Worm (Caenorhabditis elegans) whole organism, L4/young adult: Measurements from ENCODE around the gene W02D7.8.

Source experiments
- W03F9.2 ChIP-seq: fragments of 150-350 bp; optimal IDR thresholded peaks from 2 replicates; lab custom pipeline; 2014; ENCODE audit warnings: missing biosample characterization, missing genetic modification characterization
- dao-5 ChIP-seq: sonication (generic microtip); optimal IDR thresholded peaks from 2 replicates; lab custom pipeline; 2016; ENCODE audit warnings: missing genotype, missing genetic modification characterization, moderate library complexity, missing compliant biosample characterization
- him-1 ChIP-seq: sonication (generic microtip); optimal IDR thresholded peaks from 2 replicates; lab custom pipeline; 2016; ENCODE audit warnings: missing genotype, missing genetic modification reagents, missing genetic modification characterization, missing compliant biosample characterization

The W02D7.8 gene

ce11 chrV:8285455-8285854, 20.8 kb downstream of the W02D7.8 start:
- TF ChIP-seq W03F9.2 = no peak

ce11 chrV:8284800-8285199, 21.5 kb downstream of the W02D7.8 start, which contains the start of gene slc-17.5:
Gene slc-17.5, minus strand, starts transcription at chrV:8284900.
- TF ChIP-seq dao-5 (tag; lab: Kevin White, UChicago) = no peak
- no peak for TF ChIP-seq W03F9.2
- no peak for TF ChIP-seq him-1 (tag; lab: Kevin White, UChicago)

ce11 chrV:8282933-8283332, 23.3 kb downstream of the W02D7.8 start:
- no peak for TF ChIP-seq dao-5 (tag; lab: Kevin White, UChicago)
- no peak for TF ChIP-seq W03F9.2
- TF ChIP-seq him-1 (tag; lab: Kevin White, UChicago) = no peak

- TF ChIP-seq him-1 (tag; lab: Kevin White, UChicago) = no peak
- TF ChIP-seq dao-5 (tag; lab: Kevin White, UChicago) = no peak
- no peak for TF ChIP-seq W03F9.2
Observed at ce11 chrV:8281646-8282045, 24.6 kb downstream of the W02D7.8 start.

ce11 chrV:8280770-8281169, 25.5 kb downstream of the W02D7.8 start, which contains the start of gene str-135:
Gene str-135, minus strand, starts transcription at chrV:8280870.
- no peak for TF ChIP-seq him-1 (tag; lab: Kevin White, UChicago)
- no peak for TF ChIP-seq dao-5 (tag; lab: Kevin White, UChicago)
- TF ChIP-seq W03F9.2 = no peak

ce11 chrV:8278830-8279229, 27.4 kb downstream of the W02D7.8 start, which contains the start of gene str-136:
Gene str-136, minus strand, starts transcription at chrV:8278930.
- TF ChIP-seq W03F9.2 (no peak), him-1 (tag; lab: Kevin White, UChicago) (no peak), dao-5 (tag; lab: Kevin White, UChicago) (no peak)

- TF ChIP-seq W03F9.2 (no peak), him-1 (tag; lab: Kevin White, UChicago) (no peak), dao-5 (tag; lab: Kevin White, UChicago) (no peak)
Observed at ce11 chrV:8271995-8272394, 34.3 kb downstream of the W02D7.8 start, which contains the start of gene asp-5. Gene asp-5, plus strand, starts transcription at chrV:8272385.

ce11 chrV:8271395-8271794, 34.9 kb downstream of the W02D7.8 start:
- TF ChIP-seq W03F9.2 (no peak), him-1 (tag; lab: Kevin White, UChicago) (no peak), dao-5 (tag; lab: Kevin White, UChicago) (no peak)

- TF ChIP-seq dao-5 (tag; lab: Kevin White, UChicago) = no peak
- no peak for TF ChIP-seq him-1 (tag; lab: Kevin White, UChicago)
Observed at ce11 chrV:8269878-8270277, 36.4 kb downstream of the W02D7.8 start.

ce11 chrV:8268902-8269301, 37.4 kb downstream of the W02D7.8 start, which contains the start of the genes asp-6 and asp-12:
Gene asp-6, minus strand, starts transcription at chrV:8268937.
Gene asp-12, plus strand, starts transcription at chrV:8269210.
- no peak for TF ChIP-seq dao-5 (tag; lab: Kevin White, UChicago)
- TF ChIP-seq him-1 (tag; lab: Kevin White, UChicago) = no peak
- no peak for TF ChIP-seq W03F9.2

ce11 chrV:8267275-8267674, 39.0 kb downstream of the W02D7.8 start:
- TF ChIP-seq him-1 (tag; lab: Kevin White, UChicago) = no peak
- TF ChIP-seq dao-5 (tag; lab: Kevin White, UChicago) = no peak
- TF ChIP-seq W03F9.2 = no peak

ce11 chrV:8266232-8266631, 40.0 kb downstream of the W02D7.8 start, which contains the start of gene F21F8.5:
Gene F21F8.5, minus strand, starts transcription at chrV:8266332.
- TF ChIP-seq dao-5 (tag; lab: Kevin White, UChicago) (no peak), W03F9.2 (no peak), him-1 (tag; lab: Kevin White, UChicago) (no peak)

- TF ChIP-seq W03F9.2 (no peak), him-1 (tag; lab: Kevin White, UChicago) (no peak), dao-5 (tag; lab: Kevin White, UChicago) (no peak)
Observed at ce11 chrV:8263941-8264340, 42.3 kb downstream of the W02D7.8 start, which contains the start of gene C16D9.9. Gene C16D9.9, plus strand, starts transcription at chrV:8264241.

- TF ChIP-seq him-1 (tag; lab: Kevin White, UChicago) (no peak), dao-5 (tag; lab: Kevin White, UChicago) (no peak), W03F9.2 (no peak)
Observed at ce11 chrV:8263466-8263865, 42.8 kb downstream of the W02D7.8 start, which contains the start of gene C16D9.8. Gene C16D9.8, minus strand, starts transcription at chrV:8263566.

- TF ChIP-seq W03F9.2 (no peak), dao-5 (tag; lab: Kevin White, UChicago) (no peak), him-1 (tag; lab: Kevin White, UChicago) (no peak)
Observed at ce11 chrV:8262212-8262611, 44.1 kb downstream of the W02D7.8 start.
